Fruit fly (Drosophila melanogaster): ENCODE data around the gene pyx.

Gene pyx

dm6 chr3L:203536-204135, 19.2 kb downstream of the pyx start, which contains the start of gene NitFhit:
NitFhit (plus strand) TSS chr3L:203730.
- TF ChIP-seq CG8478 (optimal IDR thresholded peaks at IDR 0.05) (no peak), CTCF (optimal IDR thresholded peaks at IDR 0.05) (no peak)

- no peak for TF ChIP-seq CTCF (optimal IDR thresholded peaks at IDR 0.05)
- no peak for TF ChIP-seq CG8478 (optimal IDR thresholded peaks at IDR 0.05)
Observed at dm6 chr3L:199754-200596, 22.9 kb downstream of the pyx start, which contains the start of the genes rno and mri. rno (minus strand) TSS chr3L:199762. mri (plus strand) TSS chr3L:200174.

- TF ChIP-seq CG8478 (optimal IDR thresholded peaks at IDR 0.05) (no peak), CTCF (optimal IDR thresholded peaks at IDR 0.05) (peak; percentile 8 to 30)
Observed at dm6 chr3L:199050-199745, 23.7 kb downstream of the pyx start.

dm6 chr3L:184251-184650, 38.6 kb downstream of the pyx start, which contains the start of the genes CG34140, Mkp and Mtch:
CG34140 (minus strand) TSS chr3L:184424.
Mkp (minus strand) TSS chr3L:184540.
Mtch (plus strand) TSS chr3L:184626.
- TF ChIP-seq CTCF (optimal IDR thresholded peaks at IDR 0.05) (no peak), CG8478 (optimal IDR thresholded peaks at IDR 0.05) (no peak)

- TF ChIP-seq CTCF (optimal IDR thresholded peaks at IDR 0.05) (no peak), CG8478 (optimal IDR thresholded peaks at IDR 0.05) (no peak)
Observed at dm6 chr3L:180262-180543, 42.7 kb downstream of the pyx start.

dm6 chr3L:179490-180261, 43.2 kb downstream of the pyx start, which contains the start of gene CG13875:
CG13875 (plus strand) TSS chr3L:179923.
- TF ChIP-seq CG8478 (optimal IDR thresholded peaks at IDR 0.05) = no peak
- TF ChIP-seq CTCF (optimal IDR thresholded peaks at IDR 0.05) = no peak

- TF ChIP-seq CG8478 (optimal IDR thresholded peaks at IDR 0.05) = no peak
- no peak for TF ChIP-seq CTCF (optimal IDR thresholded peaks at IDR 0.05)
Observed at dm6 chr3L:178913-179488, 43.9 kb downstream of the pyx start, which contains the start of gene Vdup1. Vdup1 (minus strand) TSS chr3L:178963.

- TF ChIP-seq CG8478 (optimal IDR thresholded peaks at IDR 0.05) (no peak), CTCF (optimal IDR thresholded peaks at IDR 0.05) (no peak)
Observed at dm6 chr3L:178445-178844, 44.4 kb downstream of the pyx start.

- TF ChIP-seq CTCF (optimal IDR thresholded peaks at IDR 0.05) (no peak), CG8478 (optimal IDR thresholded peaks at IDR 0.05) (no peak)
Observed at dm6 chr3L:177938-178337, 44.9 kb downstream of the pyx start.

dm6 chr3L:175949-176348, 46.9 kb downstream of the pyx start, which contains the start of gene CG7049:
CG7049 (minus strand) TSS chr3L:176228.
- TF ChIP-seq CTCF (optimal IDR thresholded peaks at IDR 0.05) (no peak), CG8478 (optimal IDR thresholded peaks at IDR 0.05) (no peak)

dm6 chr3L:174501-174900, 48.4 kb downstream of the pyx start:
- no peak for TF ChIP-seq CTCF (optimal IDR thresholded peaks at IDR 0.05)
- no peak for TF ChIP-seq CG8478 (optimal IDR thresholded peaks at IDR 0.05)

dm6 chr3L:171729-172128, 51.1 kb downstream of the pyx start:
- TF ChIP-seq CG8478 (optimal IDR thresholded peaks at IDR 0.05) (no peak), CTCF (optimal IDR thresholded peaks at IDR 0.05) (no peak)

Measured in S2 (cell line).